Fruit fly (Drosophila melanogaster) whole organism, prepupa: ENCODE measurements around the gene Fas3.
A peak's percentile ranks its signal among the peaks of the same experiment; 100 is the strongest.

ENCODE experiments used
- CG10631 ChIP-seq: fragments of 200-800 bp; sonication (Bioruptor generic); optimal IDR thresholded peaks from 2 replicates; lab custom pipeline; 2016; ENCODE audit warnings: missing biosample characterization, missing genetic modification characterization
- CG11294 ChIP-seq: fragments of 200-800 bp; sonication (Bioruptor generic); IDR thresholded peaks from 2 replicates; pipeline ENCODE4 v1.3.6; 2022; ENCODE audit warnings: missing biosample characterization, missing genetic modification characterization
- CG11762 ChIP-seq: fragments of 200-800 bp; sonication (Bioruptor generic); optimal IDR thresholded peaks from 3 replicates; lab custom pipeline; 2016; ENCODE audit warnings: missing biosample characterization, missing genetic modification characterization; ENCODE audit not compliant: insufficient read depth
- CG11902 ChIP-seq: fragments of 200-800 bp; sonication (Bioruptor generic); optimal IDR thresholded peaks from 3 replicates; lab custom pipeline; 2016; ENCODE audit warnings: missing biosample characterization, missing genetic modification characterization
- CG15336 ChIP-seq: fragments of 200-800 bp; sonication (Bioruptor generic); IDR thresholded peaks from 2 replicates; pipeline ENCODE4 v1.3.6; 2022; ENCODE audit warnings: missing biosample characterization, missing genetic modification characterization
- CG1621 ChIP-seq: fragments of 200-800 bp; sonication (Bioruptor generic); optimal IDR thresholded peaks from 3 replicates; lab custom pipeline; 2018; ENCODE audit warnings: missing biosample characterization, mild to moderate bottlenecking, missing genetic modification characterization
- CG16779 ChIP-seq: fragments of 200-800 bp; sonication (Bioruptor generic); optimal IDR thresholded peaks from 3 replicates; lab custom pipeline; 2017; ENCODE audit warnings: missing biosample characterization, mild to moderate bottlenecking, missing genetic modification characterization
- CG31627 ChIP-seq: fragments of 200-800 bp; sonication (Bioruptor generic); optimal IDR thresholded peaks from 3 replicates; lab custom pipeline; 2016; ENCODE audit warnings: missing biosample characterization, missing genetic modification characterization
- CG32006 ChIP-seq: fragments of 200-800 bp; sonication (Bioruptor generic); optimal IDR thresholded peaks from 3 replicates; lab custom pipeline; 2017; ENCODE audit warnings: missing biosample characterization, mild to moderate bottlenecking, missing genetic modification characterization
- CG34406 ChIP-seq: fragments of 200-800 bp; sonication (Bioruptor generic); optimal IDR thresholded peaks from 3 replicates; lab custom pipeline; 2016; ENCODE audit warnings: missing biosample characterization, missing genetic modification characterization
- CG3919 ChIP-seq: fragments of 200-800 bp; sonication (Bioruptor generic); optimal IDR thresholded peaks from 3 replicates; lab custom pipeline; 2016; ENCODE audit warnings: missing biosample characterization, missing genetic modification characterization
- CG4318 ChIP-seq: fragments of 200-800 bp; sonication (Bioruptor generic); optimal IDR thresholded peaks from 3 replicates; lab custom pipeline; 2017; ENCODE audit warnings: missing biosample characterization, mild to moderate bottlenecking, missing genetic modification characterization
- CG6163 ChIP-seq: fragments of 200-800 bp; sonication (Bioruptor generic); IDR thresholded peaks from 3 replicates; pipeline ENCODE4 v1.3.6; 2022; ENCODE audit warnings: missing biosample characterization, missing genetic modification characterization
- CG6276 ChIP-seq: fragments of 200-800 bp; sonication (Bioruptor generic); optimal IDR thresholded peaks from 2 replicates; lab custom pipeline; 2017; ENCODE audit warnings: missing biosample characterization, mild to moderate bottlenecking, missing genetic modification characterization
- CG6792 ChIP-seq: fragments of 200-800 bp; sonication (Bioruptor generic); optimal IDR thresholded peaks from 3 replicates; lab custom pipeline; 2016; ENCODE audit warnings: missing biosample characterization, missing genetic modification characterization
- CG6808 ChIP-seq: fragments of 200-800 bp; sonication (Bioruptor generic); optimal IDR thresholded peaks from 3 replicates; lab custom pipeline; 2017; ENCODE audit warnings: missing biosample characterization, missing genetic modification characterization, mild to moderate bottlenecking, moderate library complexity, missing genetic modification reagents
- CG6854 ChIP-seq: fragments of 200-800 bp; sonication (Bioruptor generic); optimal IDR thresholded peaks from 2 replicates; lab custom pipeline; 2017; ENCODE audit warnings: missing biosample characterization, mild to moderate bottlenecking, missing genetic modification characterization
- CG7368 ChIP-seq: fragments of 200-800 bp; sonication (Bioruptor generic); optimal IDR thresholded peaks from 3 replicates; lab custom pipeline; 2016; ENCODE audit warnings: missing biosample characterization, missing genetic modification characterization
- CG8119 ChIP-seq: fragments of 200-800 bp; sonication (Bioruptor generic); IDR thresholded peaks from 3 replicates; pipeline ENCODE4 v1.3.6; 2022; ENCODE audit warnings: missing biosample characterization, missing genetic modification characterization
- CG8319 ChIP-seq: fragments of 200-800 bp; sonication (Bioruptor generic); optimal IDR thresholded peaks from 3 replicates; lab custom pipeline; 2016; ENCODE audit warnings: missing biosample characterization, missing genetic modification characterization
- CG8632 ChIP-seq: fragments of 200-800 bp; sonication (Bioruptor generic); optimal IDR thresholded peaks from 3 replicates; lab custom pipeline; 2016; ENCODE audit warnings: missing biosample characterization, missing genetic modification characterization
- CG9139 ChIP-seq: fragments of 200-800 bp; sonication (Bioruptor generic); optimal IDR thresholded peaks from 3 replicates; lab custom pipeline; 2017; ENCODE audit warnings: missing biosample characterization, mild to moderate bottlenecking, missing genetic modification characterization
- Eip75B ChIP-seq: fragments of 200-800 bp; sonication (Bioruptor generic); optimal IDR thresholded peaks from 3 replicates; lab custom pipeline; 2016; ENCODE audit warnings: missing biosample characterization, missing genetic modification characterization
- Eip78C ChIP-seq: fragments of 200-800 bp; sonication (Bioruptor generic); peaks from one replicate; lab custom pipeline; 2016; ENCODE audit warnings: missing biosample characterization, missing genetic modification characterization
- Ets21C ChIP-seq: fragments of 200-800 bp; sonication (Bioruptor generic); optimal IDR thresholded peaks from 3 replicates; lab custom pipeline; 2016; ENCODE audit warnings: missing biosample characterization, missing genetic modification characterization
- Ets96B ChIP-seq: fragments of 200-800 bp; optimal IDR thresholded peaks from 2 replicates; lab custom pipeline; 2019; ENCODE audit warnings: missing biosample characterization, mild to moderate bottlenecking, missing genetic modification characterization, moderate library complexity
- Gug ChIP-seq: fragments of 200-800 bp; sonication (Bioruptor generic); IDR thresholded peaks from 2 replicates; pipeline ENCODE4 v1.3.6; 2022; ENCODE audit warnings: missing biosample characterization, missing genetic modification characterization
- Hr38 ChIP-seq: sonication (Bioruptor generic); optimal IDR thresholded peaks from 2 replicates; lab custom pipeline; 2016; ENCODE audit warnings: missing biosample characterization, missing genetic modification characterization
- Hr39 ChIP-seq: fragments of 200-800 bp; sonication (Bioruptor generic); optimal IDR thresholded peaks from 2 replicates; lab custom pipeline; 2016; ENCODE audit warnings: missing biosample characterization, missing genetic modification characterization
- Hr4 ChIP-seq: fragments of 200-800 bp; sonication (Bioruptor generic); optimal IDR thresholded peaks from 3 replicates; lab custom pipeline; 2016; ENCODE audit warnings: missing biosample characterization, missing genetic modification characterization
- Lpt ChIP-seq: fragments of 200-800 bp; sonication (Bioruptor generic); optimal IDR thresholded peaks from 3 replicates; lab custom pipeline; 2016; ENCODE audit warnings: missing biosample characterization, missing genetic modification characterization
- OdsH ChIP-seq: fragments of 200-800 bp; sonication (Bioruptor generic); optimal IDR thresholded peaks from 3 replicates; lab custom pipeline; 2016; ENCODE audit warnings: missing biosample characterization, missing genetic modification characterization
- Smox ChIP-seq: fragments of 200-800 bp; sonication (Bioruptor generic); optimal IDR thresholded peaks from 3 replicates; lab custom pipeline; 2016; ENCODE audit warnings: missing biosample characterization, missing genetic modification characterization
- Sox102F ChIP-seq: fragments of 200-800 bp; sonication (Bioruptor generic); optimal IDR thresholded peaks from 2 replicates; lab custom pipeline; 2016; ENCODE audit warnings: missing biosample characterization, mild to moderate bottlenecking, missing genetic modification characterization
- Sox14 ChIP-seq: fragments of 200-800 bp; sonication (Bioruptor generic); optimal IDR thresholded peaks from 3 replicates; lab custom pipeline; 2016; ENCODE audit warnings: missing biosample characterization, missing genetic modification characterization
- Sox15 ChIP-seq: fragments of 200-800 bp; sonication (Bioruptor generic); optimal IDR thresholded peaks from 3 replicates; lab custom pipeline; 2016; ENCODE audit warnings: missing biosample characterization, missing genetic modification characterization
- achi ChIP-seq: fragments of 200-800 bp; sonication (Bioruptor generic); optimal IDR thresholded peaks from 3 replicates; lab custom pipeline; 2016; ENCODE audit warnings: missing biosample characterization, missing genetic modification characterization
- acj6 ChIP-seq: fragments of 200-800 bp; sonication (Bioruptor generic); optimal IDR thresholded peaks from 3 replicates; lab custom pipeline; 2016; ENCODE audit warnings: missing biosample characterization, missing genetic modification characterization
- cyc ChIP-seq: fragments of 200-800 bp; sonication (Bioruptor generic); optimal IDR thresholded peaks from 3 replicates; lab custom pipeline; 2016; ENCODE audit warnings: missing biosample characterization, missing genetic modification characterization
- dac ChIP-seq: fragments of 200-800 bp; sonication (Bioruptor generic); optimal IDR thresholded peaks from 2 replicates; lab custom pipeline; 2017; ENCODE audit warnings: missing biosample characterization, mild to moderate bottlenecking, missing genetic modification characterization
- dsx ChIP-seq: fragments of 200-800 bp; optimal IDR thresholded peaks from 3 replicates; lab custom pipeline; 2019; ENCODE audit warnings: missing biosample characterization, mild to moderate bottlenecking, missing genetic modification characterization, moderate library complexity; ENCODE audit not compliant: poor library complexity, severe bottlenecking
- eg ChIP-seq: fragments of 200-800 bp; sonication (Bioruptor generic); IDR thresholded peaks from 3 replicates; pipeline ENCODE4 v1.3.6; 2022; ENCODE audit warnings: missing biosample characterization, missing genetic modification characterization
- esn ChIP-seq: fragments of 200-800 bp; sonication (Bioruptor generic); optimal IDR thresholded peaks from 2 replicates; lab custom pipeline; 2016; ENCODE audit warnings: missing biosample characterization, mild to moderate bottlenecking, missing genetic modification characterization, moderate library complexity
- fd85E ChIP-seq: fragments of 200-800 bp; sonication (Bioruptor generic); optimal IDR thresholded peaks from 3 replicates; lab custom pipeline; 2016; ENCODE audit warnings: missing biosample characterization, missing genetic modification characterization
- fkh ChIP-seq: fragments of 200-800 bp; sonication (Bioruptor generic); optimal IDR thresholded peaks from 3 replicates; lab custom pipeline; 2017; ENCODE audit warnings: missing biosample characterization, mild to moderate bottlenecking, missing genetic modification characterization, moderate library complexity
- lz ChIP-seq: fragments of 200-800 bp; sonication (Bioruptor generic); optimal IDR thresholded peaks from 3 replicates; lab custom pipeline; 2016; ENCODE audit warnings: missing biosample characterization, missing genetic modification characterization
- net ChIP-seq: fragments of 200-800 bp; sonication (Bioruptor generic); optimal IDR thresholded peaks from 3 replicates; lab custom pipeline; 2016; ENCODE audit warnings: missing biosample characterization, missing genetic modification characterization
- salr ChIP-seq, 2 experiments: fragments of 200-800 bp; sonication (Bioruptor generic); optimal IDR thresholded peaks; 3 replicates each; lab custom pipeline; 2016 to 2018; ENCODE audit warnings: missing biosample characterization in 2 of 2, missing genetic modification characterization in 2 of 2, mild to moderate bottlenecking in 1 of 2
- spab ChIP-seq: fragments of 200-800 bp; sonication (Bioruptor generic); optimal IDR thresholded peaks from 2 replicates; lab custom pipeline; 2017; ENCODE audit warnings: missing biosample characterization, mild to moderate bottlenecking, missing genetic modification characterization, missing genetic modification reagents
- ss ChIP-seq, 2 experiments: fragments of 200-800 bp; sonication (Bioruptor generic); optimal IDR thresholded peaks; 2 replicates in 1 of 2; 3 replicates in 1 of 2; lab custom pipeline; 2017 to 2018; ENCODE audit warnings: mild to moderate bottlenecking in 2 of 2, missing biosample characterization in 2 of 2, missing genetic modification characterization in 2 of 2, moderate library complexity in 1 of 2
- svp ChIP-seq: fragments of 200-800 bp; sonication (Bioruptor generic); peaks from one replicate; lab custom pipeline; 2016; ENCODE audit warnings: missing biosample characterization, missing genetic modification characterization
- topi ChIP-seq: fragments of 200-800 bp; sonication (Bioruptor generic); optimal IDR thresholded peaks from 3 replicates; lab custom pipeline; 2016; ENCODE audit warnings: missing biosample characterization, missing genetic modification characterization

Gene Fas3

DNA sequence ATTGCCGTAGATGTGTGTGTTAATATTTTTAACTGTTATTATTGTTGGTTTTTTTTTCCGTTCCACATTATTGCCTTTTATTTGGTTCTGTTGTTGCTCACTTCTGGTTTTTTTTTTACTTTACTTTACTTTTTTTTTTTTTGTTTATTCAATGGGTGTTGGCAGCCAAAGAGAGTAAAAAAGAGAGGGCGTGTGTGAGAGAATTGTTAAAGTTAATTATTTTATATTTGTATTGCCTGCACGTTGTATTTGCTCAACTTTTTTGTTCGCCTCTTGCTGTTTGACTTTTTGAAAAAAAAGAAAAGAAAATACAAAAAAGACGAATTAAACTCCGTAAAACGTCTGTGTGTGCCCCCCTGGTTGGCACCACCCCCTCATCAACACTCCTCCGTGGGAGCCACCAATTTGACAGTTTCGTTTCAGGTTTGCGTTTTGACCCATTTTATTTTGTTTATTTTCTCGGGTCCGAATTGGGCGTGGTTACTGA is 7.7 kb downstream of the Fas3 start:
- TF ChIP-seq OdsH (GFP tag; lab: Kevin White, UChicago) (peak; percentile 53), CG34406 (GFP tag; lab: Kevin White, UChicago) (peak; percentile 83), Sox14 (GFP tag; lab: Kevin White, UChicago) (peak; percentile 46), CG11902 (GFP tag; lab: Kevin White, UChicago) (no peak), CG8319 (GFP tag; lab: Kevin White, UChicago) (peak; percentile 56), Hr38 (GFP tag; lab: Kevin White, UChicago) (no peak), CG9139 (GFP tag; lab: Kevin White, UChicago) (peak; percentile 94), cyc (GFP tag; lab: Kevin White, UChicago) (peak; percentile 4), CG15336 (GFP tag; lab: Robert Waterston, UW) (peak; percentile 65), Ets21C (GFP tag; lab: Kevin White, UChicago) (no peak), CG1621 (peak; percentile 39), Sox102F (GFP tag; lab: Kevin White, UChicago) (peak; percentile 74), CG8632 (GFP tag; lab: Kevin White, UChicago) (peak; percentile 78), CG10631 (peak; percentile 44), Eip78C (peak; percentile 93), CG6808 (GFP tag; lab: Kevin White, UChicago) (peak; percentile 91), fd85E (GFP tag; lab: Kevin White, UChicago) (peak; percentile 49), salr (GFP tag; optimal IDR thresholded peaks at IDR 0.05; lab: Kevin White, UChicago) (peak; percentile 46 to 74), CG4318 (GFP tag; lab: Kevin White, UChicago) (no peak), Hr4 (GFP tag; lab: Kevin White, UChicago) (peak; percentile 28), net (peak; percentile 88), Lpt (peak; percentile 5), dsx (GFP tag; lab: Kevin White, UChicago) (peak; percentile 81), achi (GFP tag; lab: Kevin White, UChicago) (peak; percentile 71), Gug (no peak), CG11762 (GFP tag; lab: Kevin White, UChicago) (peak; percentile 46), CG16779 (tag; lab: Kevin White, UChicago) (peak; percentile 75), Sox15 (GFP tag; lab: Kevin White, UChicago) (no peak), CG6276 (GFP tag; lab: Kevin White, UChicago) (peak; percentile 80), CG8119 (GFP tag; lab: Robert Waterston, UW) (peak; percentile 76), spab (GFP tag; lab: Kevin White, UChicago) (peak; percentile 87), Smox (GFP tag; lab: Kevin White, UChicago) (peak; percentile 39), CG6792 (peak; percentile 62), Ets96B (tag; lab: Kevin White, UChicago) (peak; percentile 80), Hr39 (peak; percentile 5), CG31627 (no peak), eg (GFP tag; lab: Robert Waterston, UW) (peak; percentile 80; the same call in 2 of the 3 replicates), acj6 (GFP tag; lab: Kevin White, UChicago) (peak; percentile 32), CG6163 (GFP tag; lab: Robert Waterston, UW) (peak; percentile 90), CG32006 (GFP tag; lab: Kevin White, UChicago) (peak; percentile 43), ss (GFP tag; optimal IDR thresholded peaks at IDR 0.05; lab: Kevin White, UChicago) (peak; percentile 93 to 96), CG11294 (GFP tag; lab: Robert Waterston, UW) (no peak), CG3919 (peak; percentile 55), esn (GFP tag; lab: Kevin White, UChicago) (peak; percentile 55), CG7368 (GFP tag; lab: Kevin White, UChicago) (peak; percentile 62), CG6854 (GFP tag; lab: Kevin White, UChicago) (peak; percentile 83), fkh (GFP tag; lab: Kevin White, UChicago) (peak; percentile 89), topi (GFP tag; lab: Kevin White, UChicago) (peak; percentile 57), dac (GFP tag; lab: Kevin White, UChicago) (no peak), svp (GFP tag; lab: Kevin White, UChicago) (peak; percentile 52), Eip75B (GFP tag; lab: Kevin White, UChicago) (peak; percentile 66), lz (GFP tag; lab: Kevin White, UChicago) (peak; percentile 34)
